Worm (Caenorhabditis elegans) whole organism, early embryonic: ENCODE results near the gene cyp-32B1.

Experiments
- B0310.2 ChIP-seq: sonication (generic microtip); optimal IDR thresholded peaks from 2 replicates; lab custom pipeline; 2016; ENCODE audit warnings: mild to moderate bottlenecking, missing genetic modification characterization, missing compliant biosample characterization
- F13C5.2 ChIP-seq: sonication (generic microtip); optimal IDR thresholded peaks from 2 replicates; lab custom pipeline; 2017; ENCODE audit warnings: mild to moderate bottlenecking, missing genetic modification characterization, inconsistent platforms, missing compliant biosample characterization
- aly-1 ChIP-seq: sonication (generic microtip); optimal IDR thresholded peaks from 2 replicates; lab custom pipeline; 2016; ENCODE audit warnings: missing genetic modification characterization, missing compliant biosample characterization
- ama-1 ChIP-seq: fragments of 150-350 bp; optimal IDR thresholded peaks from 2 replicates; lab custom pipeline; 2014
- ets-7 ChIP-seq: sonication (generic microtip); optimal IDR thresholded peaks from 2 replicates; lab custom pipeline; 2016; ENCODE audit warnings: missing genotype, missing genetic modification characterization, missing compliant biosample characterization
- flt-1 ChIP-seq: fragments of 200-800 bp; sonication (Bioruptor generic); IDR thresholded peaks from 2 replicates; pipeline ENCODE4 v1.3.6; 2022; ENCODE audit warnings: missing genetic modification characterization, missing compliant biosample characterization
- hmbx-1 ChIP-seq: sonication (generic microtip); optimal IDR thresholded peaks from 2 replicates; lab custom pipeline; 2016; ENCODE audit warnings: mild to moderate bottlenecking, missing genetic modification characterization, missing compliant biosample characterization
- hnd-1 ChIP-seq: sonication (generic microtip); optimal IDR thresholded peaks from 2 replicates; lab custom pipeline; 2016; ENCODE audit warnings: missing genetic modification characterization, missing compliant biosample characterization
- pes-1 ChIP-seq: fragments of 200-800 bp; sonication (Bioruptor generic); IDR thresholded peaks from 2 replicates; pipeline ENCODE4 v1.3.6; 2022; ENCODE audit warnings: missing genetic modification reagents, missing genetic modification characterization, missing compliant biosample characterization

DNA sequence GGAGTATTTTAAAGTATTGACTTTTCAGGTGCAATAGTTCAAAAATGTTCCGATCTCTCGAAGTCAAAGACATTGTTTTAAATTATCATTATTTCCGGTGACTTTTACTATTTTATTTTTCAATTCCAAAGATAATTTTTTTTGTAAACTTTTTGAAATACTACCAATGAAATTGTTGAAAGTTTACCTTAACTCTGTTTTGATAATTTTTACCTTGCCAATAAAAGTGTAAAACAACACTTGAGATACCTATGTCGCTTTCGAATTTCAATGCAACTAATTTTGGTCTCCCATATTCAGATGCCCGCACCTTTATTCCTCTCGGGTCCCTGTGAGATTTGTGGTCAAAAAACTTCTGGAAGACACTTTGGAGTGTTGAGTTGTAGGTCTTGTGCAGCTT, 23.9 kb upstream of the cyp-32B1 start, which contains the start of gene nhr-103:
- TF ChIP-seq pes-1 = no peak
- TF ChIP-seq B0310.2 = no peak
- TF ChIP-seq F13C5.2 (tag; lab: Kevin White, UChicago) = no peak
- TF ChIP-seq ama-1 (lab: Kevin White, UChicago) = no peak
- no peak for TF ChIP-seq ets-7
- TF ChIP-seq hnd-1 (tag; lab: Kevin White, UChicago) = no peak
- no peak for TF ChIP-seq hmbx-1 (tag; lab: Kevin White, UChicago)
- no peak for TF ChIP-seq flt-1 (GFP tag; lab: Robert Waterston, UW)
- TF ChIP-seq aly-1 = no peak
